Fruit fly (Drosophila melanogaster): ENCODE measurements around the gene CCT1.

Gene CCT1

dm6 chr3R:22446493-22446892 lies 44.7 kb downstream of the CCT1 start, which contains the start of gene CG12499:
CG12499 (minus strand) TSS chr3R:22446587.
- TF ChIP-seq noc (tag; optimal IDR thresholded peaks at IDR 0.05) = no peak
